Fruit fly (Drosophila melanogaster) S2 (cell line): ENCODE measurements around the gene CG18765.

Experiments
- CG8478 ChIP-seq: fragments of >200 bp; optimal IDR thresholded peaks from 2 replicates; lab custom pipeline; 2018
- CTCF ChIP-seq, 2 experiments: fragments of >200 bp; optimal IDR thresholded peaks; 2 replicates each; lab custom pipeline; 2018

DNA sequence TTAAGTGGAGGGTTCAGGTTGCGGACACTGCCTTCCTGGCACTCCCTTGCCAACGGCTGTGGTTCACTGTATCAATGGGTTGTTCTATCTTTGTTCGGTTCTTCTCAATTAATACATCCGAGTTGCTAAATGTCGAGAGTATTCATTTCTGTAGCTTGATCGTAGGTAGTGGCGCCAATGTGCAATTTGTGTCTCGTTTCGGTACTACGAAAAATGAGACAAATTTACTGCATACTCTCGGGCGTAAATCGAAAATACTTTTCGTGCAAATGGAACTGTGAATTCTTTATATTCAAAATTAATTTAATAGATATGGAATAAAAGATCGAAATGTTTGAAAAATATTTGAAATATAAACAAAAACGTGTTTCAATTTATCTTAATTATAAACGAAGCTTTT is 26.1 kb downstream of the CG18765 start:
- peak; percentile 92 for TF ChIP-seq CTCF (optimal IDR thresholded peaks at IDR 0.05; lab: Kevin White, UChicago)
- TF ChIP-seq CG8478 (lab: Kevin White, UChicago) = no peak
